In the genomic region with DNA sequence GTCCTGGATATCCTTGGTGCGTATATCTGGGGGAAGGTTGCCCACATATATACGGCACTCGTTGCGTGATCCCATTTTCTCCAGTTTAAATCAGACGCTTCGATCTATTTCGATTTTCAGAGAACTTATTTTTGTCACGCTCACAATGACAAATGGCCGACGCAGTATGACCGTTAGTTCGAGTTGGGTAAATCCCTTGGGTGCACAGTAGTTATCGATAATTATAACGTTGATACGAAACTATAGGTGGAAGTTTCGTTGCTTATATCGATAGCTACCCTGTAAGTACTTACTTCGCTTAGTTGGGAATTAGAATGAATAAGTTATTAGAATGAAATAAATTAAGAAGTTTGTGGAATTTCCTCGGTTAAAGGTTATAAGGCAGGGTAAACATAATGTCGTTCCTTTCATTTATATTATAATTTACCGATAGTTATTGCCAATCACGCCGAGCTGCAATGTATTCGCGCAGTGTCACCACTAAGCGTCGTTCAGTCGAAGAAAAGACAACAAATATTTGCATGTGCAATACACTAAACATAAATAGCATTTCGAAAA, we compare ENCODE assay signal across 5 fruit fly cellular contexts.
TF ChIP-seq lines count a peak whose summit lies in the region.

A gene (minus strand): TSS at position 172 of the 558 bp plus-strand sequence.
A gene (plus strand): TSS at position 502 of the 558 bp plus-strand sequence.

- peak; percentile 9 for TF ChIP-seq CTCF in whole organism, embryonic (GFP tag; optimal IDR thresholded peaks at IDR 0.05; lab: Kevin White, UChicago)

TF ChIP-seq in whole organism, adult, 20 proteins besides CTCF, POLR2A, EP300 and RAD21 (continues in another document):
- TF ChIP-seq CG7101 (tag; optimal IDR thresholded peaks at IDR 0.05; lab: Kevin White, UChicago) (peak; percentile 83), bab1 (GFP tag; optimal IDR thresholded peaks at IDR 0.05; lab: Kevin White, UChicago) (peak; percentile 89), cic (GFP tag; optimal IDR thresholded peaks at IDR 0.05; lab: Kevin White, UChicago) (peak; percentile 53), tj (GFP tag; optimal IDR thresholded peaks at IDR 0.05; lab: Kevin White, UChicago) (peak; percentile 63), kay (GFP tag; lab: Kevin White, UChicago; ENCODE audit: borderline replicate concordance) (peak; percentile 84), toe (GFP tag; optimal IDR thresholded peaks at IDR 0.05; lab: Kevin White, UChicago) (peak; percentile 94), Crg-1 (GFP tag; optimal IDR thresholded peaks at IDR 0.05; lab: Kevin White, UChicago) (peak; percentile 87), CG1620 (GFP tag; optimal IDR thresholded peaks at IDR 0.05; lab: Kevin White, UChicago) (peak; percentile 92), ovo (GFP tag; optimal IDR thresholded peaks at IDR 0.05; lab: Kevin White, UChicago) (peak; percentile 90), cnc (optimal IDR thresholded peaks at IDR 0.05; lab: Kevin White, UChicago) (no peak), Mnt (GFP tag; optimal IDR thresholded peaks at IDR 0.05; lab: Kevin White, UChicago) (peak; percentile 90), CG12768 (GFP tag; optimal IDR thresholded peaks at IDR 0.05; lab: Kevin White, UChicago) (peak; percentile 53), CG5204 (GFP tag; optimal IDR thresholded peaks at IDR 0.05; lab: Kevin White, UChicago) (peak; percentile 90), Hr96 (GFP tag; optimal IDR thresholded peaks at IDR 0.05; lab: Kevin White, UChicago) (peak; percentile 86), CG11617 (GFP tag; optimal IDR thresholded peaks at IDR 0.05; lab: Kevin White, UChicago) (peak; percentile 87), CG14711 (tag; optimal IDR thresholded peaks at IDR 0.05; lab: Kevin White, UChicago) (peak; percentile 77)

TF ChIP-seq in whole organism, embryonic, 481 proteins besides CTCF, POLR2A, EP300 and RAD21 (continues in another document):
- TF ChIP-seq Kr (GFP tag; optimal IDR thresholded peaks at IDR 0.05; lab: Kevin White, UChicago) = no peak
- peak; percentile 64 for TF ChIP-seq CG18476 (GFP tag; optimal IDR thresholded peaks at IDR 0.05; lab: Kevin White, UChicago)
- peak; percentile 98 for TF ChIP-seq Dll (GFP tag; IDR thresholded peaks at IDR 0.05; lab: Robert Waterston, UW; ENCODE audit: partially characterized antibody)
- peak; percentile 78 for TF ChIP-seq CG1647 (GFP tag; optimal IDR thresholded peaks at IDR 0.05; lab: Kevin White, UChicago)
- TF ChIP-seq unc-4 (GFP tag; IDR thresholded peaks at IDR 0.05; lab: Robert Waterston, UW; ENCODE audit: partially characterized antibody) = peak; percentile 94
- no peak for TF ChIP-seq repo (GFP tag; optimal IDR thresholded peaks at IDR 0.05; lab: Kevin White, UChicago)
- TF ChIP-seq Xrp1 (GFP tag; IDR thresholded peaks at IDR 0.05; lab: Robert Waterston, UW) = peak; percentile 56; the same call in 1 of the 2 replicates
- no peak for TF ChIP-seq toy (GFP tag; IDR thresholded peaks at IDR 0.05; lab: Robert Waterston, UW)
- peak; percentile 65 for TF ChIP-seq fd3F (GFP tag; optimal IDR thresholded peaks at IDR 0.05; lab: Kevin White, UChicago)
- peak; percentile 99 for TF ChIP-seq BEAF-32 (GFP tag; optimal IDR thresholded peaks at IDR 0.05; lab: Kevin White, UChicago)
- TF ChIP-seq al (GFP tag; IDR thresholded peaks at IDR 0.05; lab: Robert Waterston, UW) = peak; percentile 72
- TF ChIP-seq CG15269 (tag; optimal IDR thresholded peaks at IDR 0.05; lab: Kevin White, UChicago) = peak; percentile 78
- peak; percentile 84 for TF ChIP-seq CG13424 (tag; optimal IDR thresholded peaks at IDR 0.05; lab: Kevin White, UChicago)
- peak; percentile 24 for TF ChIP-seq Tbp (GFP tag; optimal IDR thresholded peaks at IDR 0.05; lab: Kevin White, UChicago)
- TF ChIP-seq Adf1 (GFP tag; IDR thresholded peaks at IDR 0.05; lab: Robert Waterston, UW) = peak; percentile 56
- TF ChIP-seq Dip3 (GFP tag; optimal IDR thresholded peaks at IDR 0.05; lab: Kevin White, UChicago) = peak; percentile 73

TF ChIP-seq in whole organism, prepupa, 60 proteins besides CTCF, POLR2A, EP300 and RAD21 (continues in another document):
- TF ChIP-seq cyc (GFP tag; optimal IDR thresholded peaks at IDR 0.05; lab: Kevin White, UChicago) = peak; percentile 78
- no peak for TF ChIP-seq Met (GFP tag; optimal IDR thresholded peaks at IDR 0.05; lab: Kevin White, UChicago)
- peak; percentile 56 for TF ChIP-seq CG10669 (GFP tag; optimal IDR thresholded peaks at IDR 0.05; lab: Kevin White, UChicago)
- TF ChIP-seq topi (GFP tag; optimal IDR thresholded peaks at IDR 0.05; lab: Kevin White, UChicago) = peak; percentile 73
- no peak for TF ChIP-seq fd85E (GFP tag; optimal IDR thresholded peaks at IDR 0.05; lab: Kevin White, UChicago)
- peak; percentile 31 for TF ChIP-seq net (GFP tag; optimal IDR thresholded peaks at IDR 0.05; lab: Kevin White, UChicago)
- TF ChIP-seq pdm3 (GFP tag; optimal IDR thresholded peaks at IDR 0.05; lab: Kevin White, UChicago) = no peak
- TF ChIP-seq CG15336 (GFP tag; IDR thresholded peaks at IDR 0.05; lab: Robert Waterston, UW) = no peak
- peak; percentile 69 for TF ChIP-seq CG11902 (GFP tag; optimal IDR thresholded peaks at IDR 0.05; lab: Kevin White, UChicago)
- TF ChIP-seq Sox14 (GFP tag; optimal IDR thresholded peaks at IDR 0.05; lab: Kevin White, UChicago) = peak; percentile 84
- TF ChIP-seq Sox102F (GFP tag; optimal IDR thresholded peaks at IDR 0.05; lab: Kevin White, UChicago) = no peak
- peak; percentile 56 for TF ChIP-seq CG8319 (GFP tag; optimal IDR thresholded peaks at IDR 0.05; lab: Kevin White, UChicago)
- TF ChIP-seq CG31627 (GFP tag; optimal IDR thresholded peaks at IDR 0.05; lab: Kevin White, UChicago) = peak; percentile 86
- peak; percentile 64 for TF ChIP-seq vri (GFP tag; optimal IDR thresholded peaks at IDR 0.05; lab: Kevin White, UChicago)
- TF ChIP-seq CG8632 (GFP tag; optimal IDR thresholded peaks at IDR 0.05; lab: Kevin White, UChicago) = peak; percentile 68
- TF ChIP-seq Eip75B (GFP tag; optimal IDR thresholded peaks at IDR 0.05; lab: Kevin White, UChicago) = peak; percentile 82
- TF ChIP-seq Hr38 (GFP tag; optimal IDR thresholded peaks at IDR 0.05; lab: Kevin White, UChicago) = no peak
- TF ChIP-seq CG6792 (GFP tag; optimal IDR thresholded peaks at IDR 0.05; lab: Kevin White, UChicago) = peak; percentile 54

TF ChIP-seq in whole organism, pupa, 21 proteins besides CTCF, POLR2A, EP300 and RAD21:
- TF ChIP-seq CG34367 (tag; optimal IDR thresholded peaks at IDR 0.05; lab: Kevin White, UChicago) (peak; percentile 35), CG32121 (GFP tag; IDR thresholded peaks at IDR 0.05; lab: Robert Waterston, UW) (0 out of 2 replicates have a peak, but pooled peaks have one; percentile 14), Ets98B (GFP tag; IDR thresholded peaks at IDR 0.05; lab: Robert Waterston, UW) (peak; percentile 42; the same call in 1 of the 2 replicates), gl (tag; optimal IDR thresholded peaks at IDR 0.05; lab: Kevin White, UChicago) (no peak), CG4496 (GFP tag; IDR thresholded peaks at IDR 0.05; lab: Robert Waterston, UW) (peak; percentile 47; the same call in 2 of the 3 replicates), CG10348 (GFP tag; IDR thresholded peaks at IDR 0.05; lab: Robert Waterston, UW) (no peak), CG9948 (tag; optimal IDR thresholded peaks at IDR 0.05; lab: Kevin White, UChicago) (peak; percentile 32), CG15710 (tag; optimal IDR thresholded peaks at IDR 0.05; lab: Kevin White, UChicago) (peak; percentile 69), Snoo (tag; optimal IDR thresholded peaks at IDR 0.05; lab: Kevin White, UChicago) (peak; percentile 69), CG8159 (tag; optimal IDR thresholded peaks at IDR 0.05; lab: Kevin White, UChicago) (peak; percentile 75), CG8301 (tag; optimal IDR thresholded peaks at IDR 0.05; lab: Kevin White, UChicago) (peak; percentile 29), D1 (tag; optimal IDR thresholded peaks at IDR 0.05; lab: Kevin White, UChicago) (no peak), CG17806 (tag; optimal IDR thresholded peaks at IDR 0.05; lab: Kevin White, UChicago) (peak; percentile 57), Pif1B (GFP tag; optimal IDR thresholded peaks at IDR 0.05; lab: Kevin White, UChicago) (no peak), Pif1A (GFP tag; optimal IDR thresholded peaks at IDR 0.05; lab: Kevin White, UChicago) (no peak)

TF ChIP-seq in whole organism, wandering third instar larva, 38 proteins besides CTCF, POLR2A, EP300 and RAD21 (continues in another document):
- TF ChIP-seq h (GFP tag; optimal IDR thresholded peaks at IDR 0.05; lab: Kevin White, UChicago) (peak; percentile 89), ey (GFP tag; optimal IDR thresholded peaks at IDR 0.05; lab: Kevin White, UChicago) (peak; percentile 82), Mio (GFP tag; optimal IDR thresholded peaks at IDR 0.05; lab: Kevin White, UChicago) (no peak), Dif (GFP tag; optimal IDR thresholded peaks at IDR 0.05; lab: Kevin White, UChicago; ENCODE audit: partially characterized antibody) (no peak), usp (GFP tag; optimal IDR thresholded peaks at IDR 0.05; lab: Kevin White, UChicago) (no peak), HLH106 (tag; optimal IDR thresholded peaks at IDR 0.05; lab: Kevin White, UChicago) (peak; percentile 86), woc (GFP tag; optimal IDR thresholded peaks at IDR 0.05; lab: Kevin White, UChicago) (peak; percentile 95), lola (GFP tag; optimal IDR thresholded peaks at IDR 0.05; lab: Kevin White, UChicago) (no peak), jim (GFP tag; optimal IDR thresholded peaks at IDR 0.05; lab: Kevin White, UChicago) (no peak), Dfd (GFP tag; optimal IDR thresholded peaks at IDR 0.05; lab: Kevin White, UChicago) (no peak), Myc (optimal IDR thresholded peaks at IDR 0.05; lab: Kevin White, UChicago) (peak; percentile 48), N (GFP tag; optimal IDR thresholded peaks at IDR 0.05; lab: Kevin White, UChicago) (no peak), dl (GFP tag; optimal IDR thresholded peaks at IDR 0.05; lab: Kevin White, UChicago; ENCODE audit: insufficient read depth in 1 of 2, partially characterized antibody in 2 of 2) (no peak), sv (GFP tag; optimal IDR thresholded peaks at IDR 0.05; lab: Kevin White, UChicago) (peak; percentile 62), dsf (GFP tag; optimal IDR thresholded peaks at IDR 0.05; lab: Kevin White, UChicago; ENCODE audit: borderline replicate concordance) (peak; percentile 70), brk (GFP tag; optimal IDR thresholded peaks at IDR 0.05; lab: Kevin White, UChicago) (no peak), CG32264 (GFP tag; optimal IDR thresholded peaks at IDR 0.05; lab: Kevin White, UChicago) (peak; percentile 52), Vsx2 (GFP tag; optimal IDR thresholded peaks at IDR 0.05; lab: Kevin White, UChicago; ENCODE audit: partially characterized antibody) (no peak), GATAd (GFP tag; optimal IDR thresholded peaks at IDR 0.05; lab: Kevin White, UChicago) (no peak), fru (GFP tag; optimal IDR thresholded peaks at IDR 0.05; lab: Kevin White, UChicago) (peak; percentile 87), Rel (GFP tag; optimal IDR thresholded peaks at IDR 0.05; lab: Kevin White, UChicago) (no peak), Rel (tag; optimal IDR thresholded peaks at IDR 0.05; lab: Kevin White, UChicago) (peak; percentile 94), rgr (GFP tag; optimal IDR thresholded peaks at IDR 0.05; lab: Kevin White, UChicago) (peak; percentile 83), psq (GFP tag; optimal IDR thresholded peaks at IDR 0.05; lab: Kevin White, UChicago) (peak; percentile 70)
